Worm (Caenorhabditis elegans) whole organism, mixed stage, embryonic: ENCODE data around the gene col-119.

ENCODE experiments used
- M03D4.4 ChIP-seq: sonication (generic microtip); optimal IDR thresholded peaks from 2 replicates; lab custom pipeline; 2017; ENCODE audit warnings: mild to moderate bottlenecking, missing genetic modification characterization, missing compliant biosample characterization
- bed-3 ChIP-seq: fragments of 200-800 bp; sonication (Bioruptor generic); optimal IDR thresholded peaks from 3 replicates; lab custom pipeline; 2018; ENCODE audit warnings: mild to moderate bottlenecking, missing genetic modification characterization, moderate library complexity, missing compliant biosample characterization
- blmp-1 ChIP-seq: fragments of 150-350 bp; optimal IDR thresholded peaks from 2 replicates; lab custom pipeline; 2014; ENCODE audit warnings: missing biosample characterization, missing genetic modification characterization
- ceh-39 ChIP-seq: fragments of 150-350 bp; optimal IDR thresholded peaks from 2 replicates; lab custom pipeline; 2014; ENCODE audit warnings: missing biosample characterization, missing genetic modification characterization
- ceh-83 ChIP-seq: fragments of 200-800 bp; sonication (Bioruptor generic); optimal IDR thresholded peaks from 2 replicates; lab custom pipeline; 2018; ENCODE audit warnings: mild to moderate bottlenecking, missing genetic modification characterization, missing compliant biosample characterization
- ces-1 ChIP-seq: fragments of 150-350 bp; optimal IDR thresholded peaks from 2 replicates; lab custom pipeline; 2014; ENCODE audit warnings: missing biosample characterization, missing genetic modification reagents, missing genetic modification characterization
- cnd-1 ChIP-seq: fragments of 200-800 bp; sonication (Bioruptor generic); optimal IDR thresholded peaks from 2 replicates; lab custom pipeline; 2018; ENCODE audit warnings: mild to moderate bottlenecking, missing genetic modification characterization, missing compliant biosample characterization
- drap-1 ChIP-seq: fragments of 200-800 bp; sonication (Bioruptor generic); optimal IDR thresholded peaks from 3 replicates; lab custom pipeline; 2018; ENCODE audit warnings: mild to moderate bottlenecking, missing genetic modification characterization, missing compliant biosample characterization
- elt-3 ChIP-seq: fragments of 150-350 bp; optimal IDR thresholded peaks from 2 replicates; lab custom pipeline; 2014; ENCODE audit warnings: missing biosample characterization, missing genetic modification characterization
- flh-1 ChIP-seq: fragments of 200-800 bp; sonication (Bioruptor generic); optimal IDR thresholded peaks from 2 replicates; lab custom pipeline; 2018; ENCODE audit warnings: mild to moderate bottlenecking, missing genetic modification characterization, moderate library complexity, missing compliant biosample characterization
- ham-2 ChIP-seq: fragments of 200-800 bp; sonication (Bioruptor generic); optimal IDR thresholded peaks from 2 replicates; lab custom pipeline; 2018; ENCODE audit warnings: mild to moderate bottlenecking, missing genetic modification characterization, missing compliant biosample characterization
- hlh-1 ChIP-seq: fragments of 150-350 bp; optimal IDR thresholded peaks from 2 replicates; lab custom pipeline; 2014; ENCODE audit warnings: missing biosample characterization, missing genetic modification reagents, missing genetic modification characterization
- lin-13 ChIP-seq: fragments of 150-350 bp; optimal IDR thresholded peaks from 2 replicates; lab custom pipeline; 2014; ENCODE audit warnings: missing biosample characterization, missing genetic modification characterization
- lsy-2 ChIP-seq: fragments of 150-350 bp; optimal IDR thresholded peaks from 2 replicates; lab custom pipeline; 2014; ENCODE audit warnings: missing biosample characterization, missing genetic modification characterization
- mab-5 ChIP-seq: fragments of 150-350 bp; optimal IDR thresholded peaks from 2 replicates; lab custom pipeline; 2014; ENCODE audit warnings: missing biosample characterization, missing genetic modification characterization
- mep-1 ChIP-seq: fragments of 150-350 bp; optimal IDR thresholded peaks from 2 replicates; lab custom pipeline; 2017; ENCODE audit warnings: missing biosample characterization, missing genetic modification reagents, missing genetic modification characterization, inconsistent platforms
- mls-2 ChIP-seq: sonication (generic microtip); optimal IDR thresholded peaks from 2 replicates; lab custom pipeline; 2016; ENCODE audit warnings: mild to moderate bottlenecking, missing genetic modification characterization, moderate library complexity, missing compliant biosample characterization
- nhr-12 ChIP-seq: fragments of 150-350 bp; optimal IDR thresholded peaks from 2 replicates; lab custom pipeline; 2014; ENCODE audit warnings: missing biosample characterization, missing genetic modification characterization
- nhr-2 ChIP-seq: fragments of 150-350 bp; optimal IDR thresholded peaks from 2 replicates; lab custom pipeline; 2014; ENCODE audit warnings: missing biosample characterization, missing genetic modification characterization
- nhr-237 ChIP-seq: fragments of 150-350 bp; optimal IDR thresholded peaks from 2 replicates; lab custom pipeline; 2014; ENCODE audit warnings: missing biosample characterization, missing genetic modification characterization
- nhr-76 ChIP-seq: sonication (generic microtip); optimal IDR thresholded peaks from 2 replicates; lab custom pipeline; 2017; ENCODE audit warnings: missing biosample characterization, missing genetic modification characterization
- pha-4 ChIP-seq: fragments of 150-350 bp; optimal IDR thresholded peaks from 2 replicates; lab custom pipeline; 2018; ENCODE audit warnings: missing biosample characterization, missing genetic modification reagents, missing genetic modification characterization
- sem-2 ChIP-seq: fragments of 200-800 bp; sonication (Bioruptor generic); optimal IDR thresholded peaks from 2 replicates; lab custom pipeline; 2018; ENCODE audit warnings: mild to moderate bottlenecking, missing genetic modification characterization, missing compliant biosample characterization
- snpc-4 ChIP-seq: fragments of 150-350 bp; optimal IDR thresholded peaks from 2 replicates; lab custom pipeline; 2014; ENCODE audit warnings: missing biosample characterization, missing genetic modification characterization
- sptf-1 ChIP-seq: sonication (generic microtip); optimal IDR thresholded peaks from 2 replicates; lab custom pipeline; 2017; ENCODE audit warnings: mild to moderate bottlenecking, missing genetic modification characterization, moderate library complexity, missing compliant biosample characterization
- tbx-8 ChIP-seq: fragments of 200-800 bp; sonication (Bioruptor generic); optimal IDR thresholded peaks from 2 replicates; lab custom pipeline; 2018; ENCODE audit warnings: mild to moderate bottlenecking, missing genetic modification characterization, moderate library complexity, missing compliant biosample characterization
- unc-120 ChIP-seq: sonication (generic microtip); optimal IDR thresholded peaks from 2 replicates; lab custom pipeline; 2017; ENCODE audit warnings: missing genetic modification characterization, missing compliant biosample characterization; ENCODE audit not compliant: poor library complexity, severe bottlenecking
- unc-39 ChIP-seq: fragments of 150-350 bp; optimal IDR thresholded peaks from 2 replicates; lab custom pipeline; 2014; ENCODE audit warnings: missing biosample characterization, missing genetic modification characterization
- unc-62 ChIP-seq: fragments of 150-350 bp; optimal IDR thresholded peaks from 2 replicates; lab custom pipeline; 2014; ENCODE audit warnings: missing biosample characterization, missing genetic modification reagents, missing genetic modification characterization
- zip-8 ChIP-seq: fragments of 150-350 bp; optimal IDR thresholded peaks from 2 replicates; lab custom pipeline; 2014; ENCODE audit warnings: missing biosample characterization, missing genetic modification characterization
- ztf-11 ChIP-seq: fragments of 150-350 bp; optimal IDR thresholded peaks from 2 replicates; lab custom pipeline; 2014; ENCODE audit warnings: missing biosample characterization, missing genetic modification characterization

The col-119 gene

ce11 chrIV:8979695-8980094, at the start of gene col-119:
TSS of gene col-119 (minus strand) at chrIV:8979795.
- TF ChIP-seq sptf-1 (tag; lab: Kevin White, UChicago) (no peak), zip-8 (tag; lab: Kevin White, UChicago) (no peak), mls-2 (tag; lab: Kevin White, UChicago) (no peak), snpc-4 (tag; lab: Kevin White, UChicago) (no peak)

- TF ChIP-seq lsy-2 (tag; lab: Kevin White, UChicago): no peak
- no peak for TF ChIP-seq nhr-2 (tag; lab: Kevin White, UChicago)
- no peak for TF ChIP-seq pha-4 (tag; lab: Kevin White, UChicago)
- no peak for TF ChIP-seq ceh-39 (tag; lab: Kevin White, UChicago)
These were observed 41.7 kb upstream of the col-119 start for ce11 chrIV:9021245-9021779.

ce11 chrIV:9020840-9021239, 41.2 kb upstream of the col-119 start, which contains the start of gene C53D6.4:
TSS of gene C53D6.4 (minus strand) at chrIV:9020940.
- TF ChIP-seq M03D4.4 (tag; lab: Kevin White, UChicago) (no peak), sem-2 (GFP tag; lab: Kevin White, UChicago) (no peak), ham-2 (GFP tag; lab: Kevin White, UChicago) (no peak), unc-120 (tag; lab: Kevin White, UChicago) (no peak), mab-5 (tag; lab: Kevin White, UChicago) (no peak), unc-39 (no peak), unc-62 (GFP tag; lab: Kevin White, UChicago) (no peak)

ce11 chrIV:9016477-9016876, 36.9 kb upstream of the col-119 start, which contains the start of gene acc-2:
TSS of gene acc-2 (plus strand) at chrIV:9016777.
- TF ChIP-seq lsy-2 (tag; lab: Kevin White, UChicago) (no peak), ceh-39 (tag; lab: Kevin White, UChicago) (no peak), nhr-12 (tag; lab: Kevin White, UChicago) (no peak), snpc-4 (tag; lab: Kevin White, UChicago) (no peak), cnd-1 (tag; lab: Kevin White, UChicago) (no peak), sptf-1 (tag; lab: Kevin White, UChicago) (no peak), tbx-8 (no peak)

ce11 chrIV:9010257-9010656, 30.7 kb upstream of the col-119 start, which contains the start of gene C53D6.11:
TSS of gene C53D6.11 (plus strand) at chrIV:9010584.
- TF ChIP-seq elt-3 (tag; lab: Kevin White, UChicago) (no peak), ceh-39 (tag; lab: Kevin White, UChicago) (no peak), nhr-237 (tag; lab: Kevin White, UChicago) (no peak), ceh-83 (GFP tag; lab: Kevin White, UChicago) (no peak), sem-2 (GFP tag; lab: Kevin White, UChicago) (no peak), mls-2 (tag; lab: Kevin White, UChicago) (no peak)

- TF ChIP-seq tbx-8 (no peak), mep-1 (tag; lab: Kevin White, UChicago) (no peak), unc-62 (GFP tag; lab: Kevin White, UChicago) (peak; percentile 72), hlh-1 (peak; percentile 74)
These were observed 28.4 kb upstream of the col-119 start for ce11 chrIV:9007947-9008346.

- TF ChIP-seq ztf-11 (tag; lab: Kevin White, UChicago): no peak
- TF ChIP-seq ceh-83 (GFP tag; lab: Kevin White, UChicago): no peak
- no peak for TF ChIP-seq bed-3 (GFP tag; lab: Kevin White, UChicago)
- no peak for TF ChIP-seq cnd-1 (tag; lab: Kevin White, UChicago)
- TF ChIP-seq mep-1 (tag; lab: Kevin White, UChicago): no peak
- TF ChIP-seq flh-1 (GFP tag; lab: Kevin White, UChicago): no peak
- TF ChIP-seq sptf-1 (tag; lab: Kevin White, UChicago): no peak
- TF ChIP-seq nhr-237 (tag; lab: Kevin White, UChicago): no peak
- no peak for TF ChIP-seq hlh-1
- TF ChIP-seq mls-2 (tag; lab: Kevin White, UChicago): no peak
- no peak for TF ChIP-seq zip-8 (tag; lab: Kevin White, UChicago)
- no peak for TF ChIP-seq drap-1
- TF ChIP-seq sem-2 (GFP tag; lab: Kevin White, UChicago): no peak
- TF ChIP-seq nhr-76 (tag; lab: Kevin White, UChicago): no peak
- no peak for TF ChIP-seq lin-13 (tag; lab: Kevin White, UChicago)
- no peak for TF ChIP-seq ces-1 (GFP tag; lab: Kevin White, UChicago)
- TF ChIP-seq mab-5 (tag; lab: Kevin White, UChicago): no peak
- TF ChIP-seq blmp-1 (tag; lab: Kevin White, UChicago): no peak
- TF ChIP-seq ceh-39 (tag; lab: Kevin White, UChicago): no peak
These were observed 25.7 kb upstream of the col-119 start, which contains the start of gene unc-129 for ce11 chrIV:9005310-9005709. TSS of gene unc-129 (minus strand) at chrIV:9005410.
